Worm (Caenorhabditis elegans) whole organism, late embryonic: ENCODE results near the gene aat-2.
A peak's percentile ranks its signal among the peaks of the same experiment; 100 is the strongest.

ENCODE experiments used
- C08G9.2 ChIP-seq: sonication (generic microtip); optimal IDR thresholded peaks from 2 replicates; lab custom pipeline; 2016; ENCODE audit warnings: mild to moderate bottlenecking, missing genetic modification characterization, moderate library complexity, missing compliant biosample characterization
- C38D4.7 ChIP-seq: fragments of 200-800 bp; sonication (Bioruptor generic); optimal IDR thresholded peaks from 2 replicates; lab custom pipeline; 2018; ENCODE audit warnings: mild to moderate bottlenecking, missing genetic modification characterization, moderate library complexity, missing compliant biosample characterization
- K02D7.2 ChIP-seq: sonication (generic microtip); optimal IDR thresholded peaks from 2 replicates; lab custom pipeline; 2017; ENCODE audit warnings: mild to moderate bottlenecking, missing genetic modification characterization, missing compliant biosample characterization
- T23F11.4 ChIP-seq: fragments of 200-800 bp; sonication (Bioruptor generic); optimal IDR thresholded peaks from 2 replicates; lab custom pipeline; 2018; ENCODE audit warnings: mild to moderate bottlenecking, missing genetic modification characterization, missing compliant biosample characterization
- ama-1 ChIP-seq: fragments of 150-350 bp; optimal IDR thresholded peaks from 2 replicates; lab custom pipeline; 2014
- ceh-14 ChIP-seq: sonication (generic microtip); optimal IDR thresholded peaks from 2 replicates; lab custom pipeline; 2016; ENCODE audit warnings: missing genotype, missing genetic modification characterization, missing compliant biosample characterization
- ceh-19 ChIP-seq: fragments of 200-800 bp; sonication (Bioruptor generic); optimal IDR thresholded peaks from 2 replicates; lab custom pipeline; 2018; ENCODE audit warnings: mild to moderate bottlenecking, missing genetic modification characterization, missing compliant biosample characterization
- ceh-2 ChIP-seq: sonication (generic microtip); optimal IDR thresholded peaks from 2 replicates; lab custom pipeline; 2016; ENCODE audit warnings: missing genotype, missing genetic modification characterization, missing compliant biosample characterization
- ceh-22 ChIP-seq: sonication (generic microtip); optimal IDR thresholded peaks from 2 replicates; lab custom pipeline; 2017; ENCODE audit warnings: missing biosample characterization, missing genetic modification characterization
- ceh-30 ChIP-seq: fragments of 150-350 bp; optimal IDR thresholded peaks from 2 replicates; lab custom pipeline; 2014; ENCODE audit warnings: missing biosample characterization, missing genetic modification characterization
- ceh-31 ChIP-seq: sonication (generic microtip); optimal IDR thresholded peaks from 2 replicates; lab custom pipeline; 2016; ENCODE audit warnings: missing genetic modification characterization, missing compliant biosample characterization
- ceh-34 ChIP-seq: sonication (generic microtip); optimal IDR thresholded peaks from 2 replicates; lab custom pipeline; 2016; ENCODE audit warnings: mild to moderate bottlenecking, missing genetic modification characterization, missing compliant biosample characterization
- ceh-45 ChIP-seq: fragments of 200-800 bp; sonication (Bioruptor generic); IDR thresholded peaks from 2 replicates; pipeline ENCODE4 v1.3.6; 2022; ENCODE audit warnings: missing genetic modification reagents, missing genetic modification characterization, missing compliant biosample characterization
- ceh-6 ChIP-seq: fragments of 200-800 bp; sonication (Bioruptor generic); optimal IDR thresholded peaks from 2 replicates; lab custom pipeline; 2018; ENCODE audit warnings: mild to moderate bottlenecking, missing genetic modification characterization, missing compliant biosample characterization
- ceh-9 ChIP-seq: sonication (generic microtip); optimal IDR thresholded peaks from 2 replicates; lab custom pipeline; 2016; ENCODE audit warnings: mild to moderate bottlenecking, missing genetic modification characterization, inconsistent platforms, missing compliant biosample characterization
- che-1 ChIP-seq: sonication (generic microtip); optimal IDR thresholded peaks from 2 replicates; lab custom pipeline; 2016; ENCODE audit warnings: mild to moderate bottlenecking, missing genetic modification characterization, missing compliant biosample characterization
- elt-4 ChIP-seq: sonication (generic microtip); optimal IDR thresholded peaks from 2 replicates; lab custom pipeline; 2016; ENCODE audit warnings: missing genetic modification characterization, missing compliant biosample characterization
- ets-4 ChIP-seq: sonication (generic microtip); optimal IDR thresholded peaks from 2 replicates; lab custom pipeline; 2016; ENCODE audit warnings: missing genetic modification characterization, missing compliant biosample characterization
- fkh-6 ChIP-seq: sonication (generic microtip); optimal IDR thresholded peaks from 2 replicates; lab custom pipeline; 2016; ENCODE audit warnings: missing genetic modification characterization, missing compliant biosample characterization
- gmeb-2 ChIP-seq: sonication (generic microtip); optimal IDR thresholded peaks from 2 replicates; lab custom pipeline; 2016; ENCODE audit warnings: missing genetic modification characterization, inconsistent platforms, missing compliant biosample characterization
- hlh-13 ChIP-seq: fragments of 200-800 bp; sonication (Bioruptor generic); optimal IDR thresholded peaks from 2 replicates; lab custom pipeline; 2018; ENCODE audit warnings: mild to moderate bottlenecking, missing genetic modification characterization, missing compliant biosample characterization
- hlh-30 ChIP-seq: sonication (generic microtip); optimal IDR thresholded peaks from 2 replicates; lab custom pipeline; 2017; ENCODE audit warnings: antibody characterized with exemption, missing genetic modification characterization, missing compliant biosample characterization; ENCODE audit not compliant: insufficient read depth
- hlh-8 ChIP-seq: sonication (generic microtip); optimal IDR thresholded peaks from 2 replicates; lab custom pipeline; 2016; ENCODE audit warnings: missing genotype, missing genetic modification characterization, missing compliant biosample characterization
- lim-6 ChIP-seq: sonication (generic microtip); optimal IDR thresholded peaks from 2 replicates; lab custom pipeline; 2016; ENCODE audit warnings: missing genetic modification characterization, missing compliant biosample characterization
- lin-11 ChIP-seq: fragments of 200-800 bp; sonication (Bioruptor generic); optimal IDR thresholded peaks from 2 replicates; lab custom pipeline; 2018; ENCODE audit warnings: mild to moderate bottlenecking, missing genetic modification characterization, missing compliant biosample characterization
- nhr-11 ChIP-seq: fragments of 150-350 bp; optimal IDR thresholded peaks from 2 replicates; lab custom pipeline; 2014; ENCODE audit warnings: missing biosample characterization, missing genetic modification characterization
- nhr-232 ChIP-seq: sonication (generic microtip); optimal IDR thresholded peaks from 2 replicates; lab custom pipeline; 2016; ENCODE audit warnings: missing genetic modification characterization, missing compliant biosample characterization
- npax-4 ChIP-seq: sonication (generic microtip); optimal IDR thresholded peaks from 2 replicates; lab custom pipeline; 2016; ENCODE audit warnings: missing genetic modification characterization, missing compliant biosample characterization
- odd-2 ChIP-seq: sonication (generic microtip); optimal IDR thresholded peaks from 2 replicates; lab custom pipeline; 2017; ENCODE audit warnings: antibody characterized with exemption, mild to moderate bottlenecking, missing genetic modification characterization, missing compliant biosample characterization
- pag-3 ChIP-seq: sonication (generic microtip); optimal IDR thresholded peaks from 2 replicates; lab custom pipeline; 2016; ENCODE audit warnings: missing compliant biosample characterization, missing genetic modification characterization, borderline replicate concordance
- pat-9 ChIP-seq: fragments of 200-800 bp; sonication (Bioruptor generic); optimal IDR thresholded peaks from 2 replicates; lab custom pipeline; 2018; ENCODE audit warnings: mild to moderate bottlenecking, missing genetic modification characterization, moderate library complexity, missing compliant biosample characterization
- pax-1 ChIP-seq: fragments of 150-350 bp; optimal IDR thresholded peaks from 2 replicates; lab custom pipeline; 2014; ENCODE audit warnings: missing biosample characterization, missing genetic modification characterization
- pha-4 ChIP-seq: fragments of 150-350 bp; optimal IDR thresholded peaks from 2 replicates; lab custom pipeline; 2018; ENCODE audit warnings: missing biosample characterization, missing genetic modification reagents, missing genetic modification characterization
- pqm-1 ChIP-seq: sonication (generic microtip); optimal IDR thresholded peaks from 2 replicates; lab custom pipeline; 2016; ENCODE audit warnings: missing genetic modification characterization, missing compliant biosample characterization
- ref-2 ChIP-seq: sonication (generic microtip); optimal IDR thresholded peaks from 2 replicates; lab custom pipeline; 2016; ENCODE audit warnings: missing genetic modification characterization, missing compliant biosample characterization
- rnt-1 ChIP-seq: sonication (generic microtip); optimal IDR thresholded peaks from 2 replicates; lab custom pipeline; 2016; ENCODE audit warnings: missing genetic modification characterization, missing compliant biosample characterization
- sdc-2 ChIP-seq: sonication (generic microtip); optimal IDR thresholded peaks from 2 replicates; lab custom pipeline; 2016; ENCODE audit warnings: missing genotype, missing genetic modification characterization, missing compliant biosample characterization
- sox-2 ChIP-seq: fragments of 200-800 bp; sonication (Bioruptor generic); IDR thresholded peaks from 2 replicates; pipeline ENCODE4 v1.3.6; 2022; ENCODE audit warnings: missing genetic modification reagents, missing genetic modification characterization, missing compliant biosample characterization
- sox-4 ChIP-seq: sonication (generic microtip); optimal IDR thresholded peaks from 2 replicates; lab custom pipeline; 2017; ENCODE audit warnings: mild to moderate bottlenecking, missing genetic modification characterization, inconsistent platforms, missing compliant biosample characterization
- tbx-2 ChIP-seq: sonication (generic microtip); optimal IDR thresholded peaks from 2 replicates; lab custom pipeline; 2016; ENCODE audit warnings: missing genetic modification characterization, missing compliant biosample characterization
- ttx-3 ChIP-seq: sonication (generic microtip); optimal IDR thresholded peaks from 2 replicates; lab custom pipeline; 2016; ENCODE audit warnings: missing genetic modification reagents, missing genetic modification characterization, missing compliant biosample characterization
- unc-42 ChIP-seq: sonication (generic microtip); optimal IDR thresholded peaks from 2 replicates; lab custom pipeline; 2016; ENCODE audit warnings: missing genotype, missing genetic modification characterization, missing compliant biosample characterization
- unc-55 ChIP-seq: sonication (generic microtip); optimal IDR thresholded peaks from 2 replicates; lab custom pipeline; 2017; ENCODE audit warnings: missing biosample characterization, missing genetic modification reagents, missing genetic modification characterization
- zip-5 ChIP-seq: sonication (generic microtip); optimal IDR thresholded peaks from 2 replicates; lab custom pipeline; 2016; ENCODE audit warnings: missing genetic modification characterization, missing compliant biosample characterization
- ztf-16 ChIP-seq: sonication (generic microtip); optimal IDR thresholded peaks from 2 replicates; lab custom pipeline; 2017; ENCODE audit warnings: missing genetic modification characterization, missing compliant biosample characterization

aat-2 gene

DNA sequence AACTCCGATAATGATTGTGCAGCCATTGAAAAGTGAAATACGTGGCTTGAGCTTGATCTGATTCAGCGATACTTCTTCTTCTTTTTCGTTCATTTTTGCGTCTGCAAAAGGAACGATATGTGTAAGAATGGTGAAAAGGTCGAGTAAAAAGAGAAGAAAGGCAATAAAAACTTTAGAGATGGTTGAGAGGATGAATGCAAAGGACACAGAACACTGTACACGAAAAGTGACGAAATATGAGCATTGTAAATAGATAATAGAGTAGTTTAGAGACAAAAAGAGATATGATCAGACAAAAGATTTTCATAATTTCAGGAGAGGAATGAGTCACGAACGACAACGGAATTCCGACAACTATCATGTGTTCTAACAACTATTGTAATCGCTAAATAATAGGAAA lies at the start of gene aat-2:
aat-2 (minus strand) TSS at position 101 of the 400 bp plus-strand sequence.
- TF ChIP-seq unc-55 (no peak), elt-4 (tag; lab: Kevin White, UChicago) (no peak), pha-4 (no peak), ama-1 (no peak), ceh-22 (tag; lab: Kevin White, UChicago) (no peak), odd-2 (tag; lab: Kevin White, UChicago) (no peak), ceh-2 (no peak)

DNA sequence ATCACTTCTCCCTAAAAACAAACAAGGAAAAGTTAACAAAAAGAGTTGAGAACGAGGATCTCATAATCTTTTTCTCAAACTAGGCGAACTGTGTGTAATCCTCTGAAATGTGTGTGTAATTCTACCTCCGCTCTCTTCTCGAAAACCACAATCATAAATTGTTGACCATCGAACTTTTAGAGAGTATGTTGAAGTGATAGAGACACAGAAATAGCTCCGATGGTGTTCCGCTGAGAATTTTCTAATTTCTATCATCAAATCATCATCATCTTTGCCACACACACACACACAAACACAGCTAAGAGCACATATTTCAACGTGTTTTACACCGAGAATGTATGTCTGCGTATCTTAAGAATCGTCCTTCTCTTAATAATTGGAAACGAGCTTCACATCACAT lies 49.4 kb upstream of the aat-2 start:
- TF ChIP-seq unc-55 (no peak), hlh-8 (tag; lab: Kevin White, UChicago) (no peak), rnt-1 (peak; percentile 60)

DNA sequence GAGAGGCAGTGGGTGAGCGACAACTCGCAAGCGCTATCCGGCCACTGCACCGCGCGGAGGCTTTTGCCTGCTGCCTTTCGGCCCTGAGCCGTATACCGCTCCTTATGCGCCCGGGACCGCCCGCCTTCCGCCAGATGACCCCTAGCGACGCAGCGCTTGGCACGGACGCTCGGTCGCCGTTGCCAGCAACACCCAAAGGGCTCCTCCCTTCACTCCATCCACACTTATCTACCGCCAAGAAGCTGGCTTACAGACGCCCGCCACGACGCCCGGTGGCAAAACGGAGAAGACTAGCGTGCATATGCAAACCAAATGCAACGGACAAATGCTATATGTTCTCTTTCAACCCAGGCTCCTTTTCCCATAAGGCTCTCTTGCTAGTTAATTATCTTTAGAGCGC lies 47.2 kb upstream of the aat-2 start:
- TF ChIP-seq che-1 (tag; lab: Kevin White, UChicago) (no peak), ztf-16 (tag; lab: Kevin White, UChicago) (no peak), pax-1 (tag; lab: Kevin White, UChicago) (no peak), unc-42 (peak; percentile 30), ceh-45 (GFP tag; lab: Robert Waterston, UW) (no peak), sox-2 (GFP tag; lab: Robert Waterston, UW) (no peak), ceh-2 (peak; percentile 14), ceh-30 (tag; lab: Kevin White, UChicago) (no peak), T23F11.4 (GFP tag; lab: Kevin White, UChicago) (no peak), ref-2 (tag; lab: Kevin White, UChicago) (no peak), lim-6 (peak; percentile 16), ceh-9 (no peak), sox-4 (tag; lab: Kevin White, UChicago) (peak; percentile 9), pat-9 (tag; lab: Kevin White, UChicago) (no peak), fkh-6 (tag; lab: Kevin White, UChicago) (peak; percentile 8), lin-11 (no peak), tbx-2 (tag; lab: Kevin White, UChicago) (peak; percentile 42), ceh-31 (tag; lab: Kevin White, UChicago) (peak; percentile 17), pqm-1 (tag; lab: Kevin White, UChicago) (no peak), ets-4 (tag; lab: Kevin White, UChicago) (no peak), ceh-14 (tag; lab: Kevin White, UChicago) (peak; percentile 34), pag-3 (tag; lab: Kevin White, UChicago) (no peak), unc-55 (no peak), C38D4.7 (GFP tag; lab: Kevin White, UChicago) (no peak), nhr-232 (tag; lab: Kevin White, UChicago) (peak; percentile 10), ceh-19 (GFP tag; lab: Kevin White, UChicago) (no peak), zip-5 (tag; lab: Kevin White, UChicago) (no peak), gmeb-2 (no peak), hlh-13 (GFP tag; lab: Kevin White, UChicago) (no peak), C08G9.2 (tag; lab: Kevin White, UChicago) (peak; percentile 25), K02D7.2 (no peak), hlh-30 (tag; lab: Kevin White, UChicago) (no peak), nhr-11 (tag; lab: Kevin White, UChicago) (no peak), ttx-3 (tag; lab: Kevin White, UChicago) (no peak), ceh-6 (GFP tag; lab: Kevin White, UChicago) (no peak), ceh-34 (peak; percentile 23), ama-1 (no peak), sdc-2 (tag; lab: Kevin White, UChicago) (peak; percentile 38), rnt-1 (no peak), npax-4 (tag; lab: Kevin White, UChicago) (no peak)
- TF ChIP-seq, all 69 proteins: peak for 12
